Fruit fly (Drosophila melanogaster): ENCODE data around the gene Droj2.

Droj2 gene

DNA sequence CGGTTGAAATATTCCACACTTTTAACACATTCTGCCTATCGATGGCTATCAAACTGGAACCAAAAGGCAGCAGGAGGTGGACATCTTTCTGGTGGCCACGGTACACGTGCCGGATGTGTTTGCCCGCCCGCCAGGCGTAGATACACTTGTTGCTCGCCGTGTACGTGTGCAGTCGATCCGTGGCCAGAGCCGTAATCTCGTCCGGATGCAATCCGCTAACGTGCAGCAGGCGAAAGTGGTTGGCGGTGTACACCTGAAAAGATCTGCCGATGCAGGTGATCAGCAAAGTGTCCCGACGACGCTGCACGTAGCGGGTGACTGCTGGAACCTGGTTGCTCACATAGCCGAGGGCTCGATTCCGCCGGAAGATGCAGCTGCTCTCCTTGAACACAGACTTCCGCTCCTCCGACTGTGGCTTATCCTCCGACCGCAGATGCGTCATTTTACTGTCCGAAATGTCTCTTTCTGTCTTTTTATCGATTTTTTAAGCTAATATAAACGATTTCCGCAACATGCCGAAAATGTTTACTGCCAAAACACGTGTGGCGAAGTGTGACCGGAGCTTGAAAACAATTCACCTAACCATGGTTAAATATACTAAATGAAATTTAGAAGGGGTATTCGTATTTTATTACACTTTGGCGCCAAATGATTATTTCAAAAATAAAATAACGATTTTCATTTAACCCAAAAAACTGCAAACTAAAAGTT is 6.4 kb downstream of the Droj2 start, which contains the start of gene CG9799 (continued):
- TF ChIP-seq Sox102F (GFP tag; optimal IDR thresholded peaks at IDR 0.05) = no peak
- no peak for TF ChIP-seq chm (GFP tag; IDR thresholded peaks at IDR 0.05)
- TF ChIP-seq CG6854 (GFP tag; optimal IDR thresholded peaks at IDR 0.05) = no peak
- TF ChIP-seq TFAM (GFP tag; optimal IDR thresholded peaks at IDR 0.05) = no peak
- no peak for TF ChIP-seq crc (GFP tag; optimal IDR thresholded peaks at IDR 0.05)
- no peak for TF ChIP-seq CG17361 (GFP tag; IDR thresholded peaks at IDR 0.05)
- no peak for TF ChIP-seq CG8290 (GFP tag; optimal IDR thresholded peaks at IDR 0.05)
- TF ChIP-seq CG8290 (tag; optimal IDR thresholded peaks at IDR 0.05) = no peak
- TF ChIP-seq CG10654 (GFP tag; optimal IDR thresholded peaks at IDR 0.05) = no peak
- TF ChIP-seq en (GFP tag; optimal IDR thresholded peaks at IDR 0.05) = no peak
- no peak for TF ChIP-seq B-H2 (GFP tag; optimal IDR thresholded peaks at IDR 0.05)
- no peak for TF ChIP-seq vnd (GFP tag; IDR thresholded peaks at IDR 0.05; ENCODE audit: partially characterized antibody)
- TF ChIP-seq Kr (GFP tag; optimal IDR thresholded peaks at IDR 0.05) = no peak
- TF ChIP-seq lbe (GFP tag; optimal IDR thresholded peaks at IDR 0.05) = no peak
- TF ChIP-seq Dbx (GFP tag; IDR thresholded peaks at IDR 0.05) = 0 out of 3 replicates have a peak, but pooled peaks have one; percentile 17
- no peak for TF ChIP-seq Dref (GFP tag; IDR thresholded peaks at IDR 0.05)
- no peak for TF ChIP-seq CG1529 (GFP tag; optimal IDR thresholded peaks at IDR 0.05)
- TF ChIP-seq odd (GFP tag; optimal IDR thresholded peaks at IDR 0.05) = no peak
- TF ChIP-seq Awh (GFP tag; IDR thresholded peaks at IDR 0.05) = peak; percentile 50; the same call in 1 of the 2 replicates
- TF ChIP-seq CkIIα-i1 (GFP tag; IDR thresholded peaks at IDR 0.05) = no peak
- no peak for TF ChIP-seq slbo (GFP tag; IDR thresholded peaks at IDR 0.05)
- 0 out of 2 replicates have a peak, but pooled peaks have one; percentile 14 for TF ChIP-seq sna (GFP tag; IDR thresholded peaks at IDR 0.05; ENCODE audit: partially characterized antibody)
- TF ChIP-seq gro (GFP tag; optimal IDR thresholded peaks at IDR 0.05) = no peak
- no peak for TF ChIP-seq Ravus (GFP tag; IDR thresholded peaks at IDR 0.05)
- no peak for TF ChIP-seq CG5953 (GFP tag; IDR thresholded peaks at IDR 0.05)
- no peak for TF ChIP-seq Adf1 (GFP tag; IDR thresholded peaks at IDR 0.05)
- TF ChIP-seq CG7556 (GFP tag; optimal IDR thresholded peaks at IDR 0.05) = no peak
- TF ChIP-seq danr (GFP tag; IDR thresholded peaks at IDR 0.05) = no peak
- TF ChIP-seq CG2202 (tag; optimal IDR thresholded peaks at IDR 0.05) = no peak
- no peak for TF ChIP-seq Hr3 (GFP tag; optimal IDR thresholded peaks at IDR 0.05)
- TF ChIP-seq CG31388 (GFP tag; optimal IDR thresholded peaks at IDR 0.05) = no peak
- no peak for TF ChIP-seq CG7928 (GFP tag; optimal IDR thresholded peaks at IDR 0.05)
- peak; percentile 44 for TF ChIP-seq CG4617 (GFP tag; optimal IDR thresholded peaks at IDR 0.05; ENCODE audit: borderline replicate concordance)
- no peak for TF ChIP-seq tll (GFP tag; optimal IDR thresholded peaks at IDR 0.05)
- no peak for TF ChIP-seq sug (tag; optimal IDR thresholded peaks at IDR 0.05)
- no peak for TF ChIP-seq Nf-YC (tag; optimal IDR thresholded peaks at IDR 0.05)
- 0 out of 3 replicates have a peak, but pooled peaks have one; percentile 14 for TF ChIP-seq CG2889 (GFP tag; IDR thresholded peaks at IDR 0.05)
- peak; percentile 57 for TF ChIP-seq CG3995 (GFP tag; optimal IDR thresholded peaks at IDR 0.05)
- TF ChIP-seq Dll (GFP tag; IDR thresholded peaks at IDR 0.05; ENCODE audit: partially characterized antibody) = peak; percentile 43; the same call in 1 of the 4 replicates
- no peak for TF ChIP-seq CG15479 (GFP tag; optimal IDR thresholded peaks at IDR 0.05)
- TF ChIP-seq CG11085 (GFP tag; IDR thresholded peaks at IDR 0.05) = no peak
- TF ChIP-seq CG34224 (GFP tag; IDR thresholded peaks at IDR 0.05; ENCODE audit: partially characterized antibody) = 0 out of 3 replicates have a peak, but pooled peaks have one; percentile 32
- no peak for TF ChIP-seq CG17186 (GFP tag; optimal IDR thresholded peaks at IDR 0.05)
- TF ChIP-seq CG3281 (GFP tag; optimal IDR thresholded peaks at IDR 0.05) = no peak
- no peak for TF ChIP-seq dysf (GFP tag; IDR thresholded peaks at IDR 0.05)
- TF ChIP-seq cas (GFP tag; IDR thresholded peaks at IDR 0.05) = no peak
- TF ChIP-seq sens (GFP tag) = peak; percentile 36
- no peak for TF ChIP-seq CG9932 (GFP tag; IDR thresholded peaks at IDR 0.05)
- no peak for TF ChIP-seq CG31441 (GFP tag; IDR thresholded peaks at IDR 0.05)
- no peak for TF ChIP-seq cwo (GFP tag; optimal IDR thresholded peaks at IDR 0.05)
- no peak for TF ChIP-seq CG12236 (GFP tag; optimal IDR thresholded peaks at IDR 0.05)
